Worm (Caenorhabditis elegans) whole organism, L1 larva: ENCODE measurements around the gene sfxn-1.2.

ENCODE experiments used
- lin-13 ChIP-seq: fragments of 150-350 bp; optimal IDR thresholded peaks from 2 replicates; lab custom pipeline; 2014; ENCODE audit warnings: missing biosample characterization, missing genetic modification reagents, missing genetic modification characterization
- lin-39 ChIP-seq: fragments of 150-350 bp; optimal IDR thresholded peaks from 2 replicates; lab custom pipeline; 2014; ENCODE audit warnings: missing biosample characterization, missing genetic modification reagents, missing genetic modification characterization
- nhr-12 ChIP-seq: sonication (generic microtip); optimal IDR thresholded peaks from 2 replicates; lab custom pipeline; 2017; ENCODE audit warnings: missing biosample characterization, missing genetic modification characterization
- tbx-2 ChIP-seq: sonication (generic microtip); optimal IDR thresholded peaks from 2 replicates; lab custom pipeline; 2016; ENCODE audit warnings: missing genetic modification characterization, missing compliant biosample characterization

- TF ChIP-seq lin-39 (tag; lab: Kevin White, UChicago) (no peak), tbx-2 (tag; lab: Kevin White, UChicago) (no peak), lin-13 (GFP tag; lab: Kevin White, UChicago) (no peak), nhr-12 (tag; lab: Kevin White, UChicago) (no peak)
These were observed 14.5 kb downstream of the sfxn-1.2 start for ce11 chrII:11200234-11200755.
